Fruit fly (Drosophila melanogaster) whole organism, embryonic: ENCODE measurements around the gene CG10137.
A peak's percentile ranks its signal among the peaks of the same experiment; 100 is the strongest.

Experiments
- ATbp ChIP-seq: fragments of 200-800 bp; sonication (Bioruptor generic); optimal IDR thresholded peaks from 2 replicates; lab custom pipeline; 2017; ENCODE audit warnings: missing biosample characterization, mild to moderate bottlenecking, missing genetic modification characterization, missing genetic modification reagents
- Antp ChIP-seq: fragments of 200-800 bp; sonication (Bioruptor generic); optimal IDR thresholded peaks from 3 replicates; lab custom pipeline; 2016; ENCODE audit warnings: missing biosample characterization, missing genetic modification characterization
- CG10565 ChIP-seq: fragments of 200-800 bp; sonication (Bioruptor generic); optimal IDR thresholded peaks from 3 replicates; lab custom pipeline; 2016; ENCODE audit warnings: missing biosample characterization, mild to moderate bottlenecking, missing genetic modification characterization
- CG12155 ChIP-seq: fragments of 200-800 bp; sonication (Bioruptor generic); optimal IDR thresholded peaks from 3 replicates; lab custom pipeline; 2016; ENCODE audit warnings: missing biosample characterization, missing genetic modification characterization
- CG12942 ChIP-seq: fragments of 200-800 bp; sonication (Bioruptor generic); optimal IDR thresholded peaks from 3 replicates; lab custom pipeline; 2016; ENCODE audit warnings: missing biosample characterization, missing genetic modification characterization
- CG15479 ChIP-seq: fragments of 200-800 bp; sonication (Bioruptor generic); optimal IDR thresholded peaks from 3 replicates; lab custom pipeline; 2019; ENCODE audit warnings: missing biosample characterization, mild to moderate bottlenecking, missing genetic modification characterization, moderate library complexity
- CG1647 ChIP-seq: fragments of 200-800 bp; sonication (Bioruptor generic); optimal IDR thresholded peaks from 3 replicates; lab custom pipeline; 2016; ENCODE audit warnings: missing biosample characterization, missing genetic modification characterization
- CG17802 ChIP-seq: fragments of 200-800 bp; sonication (Bioruptor generic); optimal IDR thresholded peaks from 2 replicates; lab custom pipeline; 2018; ENCODE audit warnings: missing biosample characterization, mild to moderate bottlenecking, missing genetic modification characterization, moderate library complexity
- CG1832 ChIP-seq: fragments of 200-800 bp; sonication (Bioruptor generic); optimal IDR thresholded peaks from 2 replicates; lab custom pipeline; 2017; ENCODE audit warnings: missing biosample characterization, mild to moderate bottlenecking, missing genetic modification characterization, inconsistent platforms
- CG2678 ChIP-seq: fragments of 200-800 bp; sonication (Bioruptor generic); optimal IDR thresholded peaks from 3 replicates; lab custom pipeline; 2019; ENCODE audit warnings: missing biosample characterization, mild to moderate bottlenecking, missing genetic modification characterization, moderate library complexity
- CG2712 ChIP-seq: fragments of 200-800 bp; optimal IDR thresholded peaks from 3 replicates; lab custom pipeline; 2019; ENCODE audit warnings: missing biosample characterization, mild to moderate bottlenecking, missing genetic modification characterization, moderate library complexity
- CG30403 ChIP-seq: fragments of 200-800 bp; sonication (Bioruptor generic); optimal IDR thresholded peaks from 3 replicates; lab custom pipeline; 2016; ENCODE audit warnings: missing biosample characterization, missing genetic modification characterization
- CG31441 ChIP-seq: fragments of 200-800 bp; sonication (Bioruptor generic); IDR thresholded peaks from 2 replicates; pipeline ENCODE4 v1.3.6; 2022; ENCODE audit warnings: missing biosample characterization, missing genetic modification characterization
- CG8944 ChIP-seq: fragments of 200-800 bp; sonication (Bioruptor generic); optimal IDR thresholded peaks from 3 replicates; lab custom pipeline; 2016; ENCODE audit warnings: missing biosample characterization, missing genetic modification characterization
- CG9727 ChIP-seq: fragments of 200-800 bp; sonication (Bioruptor generic); optimal IDR thresholded peaks from 3 replicates; lab custom pipeline; 2017; ENCODE audit warnings: missing biosample characterization, mild to moderate bottlenecking, missing genetic modification characterization
- Camta ChIP-seq: fragments of 200-800 bp; sonication (Bioruptor generic); optimal IDR thresholded peaks from 2 replicates; lab custom pipeline; 2016; ENCODE audit warnings: missing biosample characterization, missing genetic modification characterization
- CkIIα-i1 ChIP-seq: fragments of 200-800 bp; sonication (Bioruptor generic); IDR thresholded peaks from 2 replicates; pipeline ENCODE4 v1.3.6; 2022; ENCODE audit warnings: missing biosample characterization, missing genetic modification characterization
- Dad ChIP-seq: fragments of 200-800 bp; sonication (Bioruptor generic); optimal IDR thresholded peaks from 3 replicates; lab custom pipeline; 2016; ENCODE audit warnings: missing biosample characterization, missing genetic modification characterization
- Dp ChIP-seq: fragments of 200-800 bp; sonication (Bioruptor generic); optimal IDR thresholded peaks from 2 replicates; lab custom pipeline; 2018; ENCODE audit warnings: missing biosample characterization, mild to moderate bottlenecking, missing genetic modification characterization, moderate library complexity
- Elba2 ChIP-seq: fragments of 200-800 bp; sonication (Bioruptor generic); optimal IDR thresholded peaks from 3 replicates; lab custom pipeline; 2016; ENCODE audit warnings: missing biosample characterization, missing genetic modification characterization
- Ets65A ChIP-seq: fragments of 200-800 bp; sonication (Bioruptor generic); peaks from one replicate; lab custom pipeline; 2016; ENCODE audit warnings: missing biosample characterization, missing genetic modification characterization
- HLH54F ChIP-seq: fragments of 200-800 bp; sonication (Bioruptor generic); optimal IDR thresholded peaks from 3 replicates; lab custom pipeline; 2016; ENCODE audit warnings: missing biosample characterization, missing genetic modification characterization
- HLHmδ ChIP-seq: fragments of 200-800 bp; sonication (Bioruptor generic); optimal IDR thresholded peaks from 2 replicates; lab custom pipeline; 2018; ENCODE audit warnings: missing biosample characterization, mild to moderate bottlenecking, missing genetic modification characterization, moderate library complexity
- Hey ChIP-seq: fragments of 200-800 bp; sonication (Bioruptor generic); optimal IDR thresholded peaks from 3 replicates; lab custom pipeline; 2018; ENCODE audit warnings: missing biosample characterization, mild to moderate bottlenecking, missing genetic modification characterization
- Mrtf ChIP-seq: fragments of 200-800 bp; sonication (Bioruptor generic); IDR thresholded peaks from 3 replicates; pipeline ENCODE4 v1.3.6; 2022; ENCODE audit warnings: missing biosample characterization, missing genetic modification characterization
- Nf-YB ChIP-seq: fragments of 200-800 bp; sonication (Bioruptor generic); optimal IDR thresholded peaks from 3 replicates; lab custom pipeline; 2019; ENCODE audit warnings: missing biosample characterization, mild to moderate bottlenecking, missing genetic modification characterization, moderate library complexity
- Ptx1 ChIP-seq: fragments of 200-800 bp; sonication (Bioruptor generic); IDR thresholded peaks from 2 replicates; pipeline ENCODE4 v1.3.6; 2022; ENCODE audit warnings: missing biosample characterization, missing genetic modification characterization
- Rfx ChIP-seq: fragments of 200-800 bp; sonication (Bioruptor generic); IDR thresholded peaks from 2 replicates; pipeline ENCODE4 v1.3.6; 2022; ENCODE audit warnings: missing biosample characterization, missing genetic modification characterization
- Sox102F ChIP-seq: fragments of 200-800 bp; sonication (Bioruptor generic); optimal IDR thresholded peaks from 2 replicates; lab custom pipeline; 2018; ENCODE audit warnings: missing biosample characterization, mild to moderate bottlenecking, missing genetic modification characterization, moderate library complexity
- Sry-β ChIP-seq: fragments of 200-800 bp; sonication (Bioruptor generic); optimal IDR thresholded peaks from 2 replicates; lab custom pipeline; 2018; ENCODE audit warnings: missing biosample characterization, mild to moderate bottlenecking, missing genetic modification characterization, moderate library complexity
- Usf ChIP-seq: fragments of 200-800 bp; sonication (Bioruptor generic); optimal IDR thresholded peaks from 2 replicates; lab custom pipeline; 2017; ENCODE audit warnings: missing genotype, missing biosample characterization, missing genetic modification characterization
- Xrp1 ChIP-seq: fragments of 200-800 bp; sonication (Bioruptor generic); IDR thresholded peaks from 2 replicates; pipeline ENCODE4 v1.3.6; 2022; ENCODE audit warnings: missing biosample characterization, missing genetic modification characterization
- YL-1 ChIP-seq: fragments of 200-800 bp; sonication (Bioruptor generic); optimal IDR thresholded peaks from 3 replicates; lab custom pipeline; 2017; ENCODE audit warnings: missing biosample characterization, mild to moderate bottlenecking, missing genetic modification characterization
- ash1 ChIP-seq: fragments of 200-800 bp; sonication (Bioruptor generic); optimal IDR thresholded peaks from 2 replicates; lab custom pipeline; 2018; ENCODE audit warnings: missing biosample characterization, mild to moderate bottlenecking, missing genetic modification characterization
- crol ChIP-seq: fragments of 200-800 bp; sonication (Bioruptor generic); IDR thresholded peaks from 2 replicates; pipeline ENCODE4 v1.3.6; 2022; ENCODE audit warnings: missing biosample characterization, missing genetic modification characterization
- dan ChIP-seq: fragments of 200-800 bp; sonication (Bioruptor generic); IDR thresholded peaks from 2 replicates; pipeline ENCODE4 v1.3.6; 2022; ENCODE audit warnings: missing biosample characterization, missing genetic modification characterization
- ewg ChIP-seq: fragments of 200-800 bp; sonication (Bioruptor generic); optimal IDR thresholded peaks from 3 replicates; lab custom pipeline; 2017; ENCODE audit warnings: mild to moderate bottlenecking, missing biosample characterization, missing genetic modification reagents, missing genetic modification characterization
- fu2 ChIP-seq: fragments of 200-800 bp; sonication (Bioruptor generic); optimal IDR thresholded peaks from 2 replicates; lab custom pipeline; 2016; ENCODE audit warnings: missing biosample characterization, missing genetic modification characterization
- gcm ChIP-seq: fragments of 200-800 bp; sonication (Bioruptor generic); optimal IDR thresholded peaks from 2 replicates; lab custom pipeline; 2019; ENCODE audit warnings: missing biosample characterization, mild to moderate bottlenecking, missing genetic modification characterization, moderate library complexity
- grau ChIP-seq: fragments of 200-800 bp; optimal IDR thresholded peaks from 3 replicates; lab custom pipeline; 2019; ENCODE audit warnings: missing biosample characterization, mild to moderate bottlenecking, missing genetic modification characterization, moderate library complexity
- gsb ChIP-seq: fragments of 200-800 bp; sonication (Bioruptor generic); IDR thresholded peaks from 2 replicates; pipeline ENCODE4 v1.3.6; 2022; ENCODE audit warnings: missing biosample characterization, missing genetic modification characterization
- kah ChIP-seq: fragments of 200-800 bp; sonication (Bioruptor generic); optimal IDR thresholded peaks from 2 replicates; lab custom pipeline; 2018; ENCODE audit warnings: missing biosample characterization, mild to moderate bottlenecking, missing genetic modification characterization
- odd ChIP-seq: fragments of 200-800 bp; sonication (Bioruptor generic); optimal IDR thresholded peaks from 2 replicates; lab custom pipeline; 2017; ENCODE audit warnings: missing biosample characterization, mild to moderate bottlenecking, missing genetic modification characterization
- p53 ChIP-seq: fragments of 200-800 bp; sonication (Bioruptor generic); optimal IDR thresholded peaks from 2 replicates; lab custom pipeline; 2016; ENCODE audit warnings: missing biosample characterization, missing genetic modification characterization
- pb ChIP-seq: fragments of 200-800 bp; sonication (Bioruptor generic); optimal IDR thresholded peaks from 3 replicates; lab custom pipeline; 2016; ENCODE audit warnings: missing biosample characterization, missing genetic modification characterization
- pnt ChIP-seq: fragments of 200-800 bp; sonication (Bioruptor generic); optimal IDR thresholded peaks from 3 replicates; lab custom pipeline; 2016; ENCODE audit warnings: missing biosample characterization, missing genetic modification characterization
- sc ChIP-seq, 3 experiments: fragments of >200 bp in 2 of 3; fragments of 200-800 bp in 1 of 3; sonication (Bioruptor generic) in 1 of 3; optimal IDR thresholded peaks; 2 replicates in 2 of 3; 3 replicates in 1 of 3; lab custom pipeline; 2017; ENCODE audit warnings: mild to moderate bottlenecking in 1 of 3, missing biosample characterization in 1 of 3, missing genetic modification characterization in 1 of 3, missing genetic modification reagents in 1 of 3
- slbo ChIP-seq: fragments of 200-800 bp; sonication (Bioruptor generic); IDR thresholded peaks from 2 replicates; pipeline ENCODE4 v1.3.6; 2022; ENCODE audit warnings: missing biosample characterization, missing genetic modification characterization
- trem ChIP-seq: fragments of 200-800 bp; optimal IDR thresholded peaks from 3 replicates; lab custom pipeline; 2019; ENCODE audit warnings: missing biosample characterization, mild to moderate bottlenecking, missing genetic modification characterization, moderate library complexity
- z ChIP-seq: fragments of 200-800 bp; sonication (Bioruptor generic); IDR thresholded peaks from 3 replicates; pipeline ENCODE4 v1.3.6; 2022; ENCODE audit warnings: missing biosample characterization, missing genetic modification characterization
- zf30C ChIP-seq: fragments of 200-800 bp; sonication (Bioruptor generic); optimal IDR thresholded peaks from 3 replicates; lab custom pipeline; 2018; ENCODE audit warnings: missing biosample characterization, mild to moderate bottlenecking, missing genetic modification characterization

Gene CG10137

DNA sequence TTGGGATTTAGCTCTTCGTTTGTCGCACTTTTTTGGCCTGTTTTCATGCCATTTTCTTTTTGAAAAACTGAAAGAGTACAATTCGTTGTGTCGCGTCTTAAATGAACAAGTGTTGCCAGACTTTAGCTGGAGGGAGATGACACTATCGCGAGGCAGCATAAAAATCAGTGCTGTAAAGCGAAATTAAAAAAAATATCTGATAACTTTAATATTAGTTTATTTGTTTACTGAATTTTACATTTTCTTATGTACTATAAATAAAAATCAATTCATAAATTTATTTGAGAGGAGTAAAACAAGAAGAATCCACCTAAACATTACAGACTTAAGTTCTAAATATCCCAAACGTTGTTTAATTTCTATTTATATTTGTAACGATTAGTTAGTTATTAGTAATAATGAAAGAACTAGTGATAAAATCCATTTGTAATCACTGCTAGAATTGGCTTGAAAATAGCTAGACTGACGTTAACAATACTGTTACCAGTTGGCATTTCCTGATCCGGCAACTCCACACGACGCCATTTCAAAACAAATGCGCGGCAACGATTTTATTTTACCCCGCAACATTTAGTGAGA is 50.8 kb downstream of the CG10137 start, which contains the start of the genes spi and msb1l (continued):
- TF ChIP-seq Hey (tag; lab: Kevin White, UChicago) (no peak), CG1647 (GFP tag; lab: Kevin White, UChicago) (peak; percentile 4), pnt (no peak), odd (GFP tag; lab: Kevin White, UChicago) (no peak), CG2678 (tag; lab: Kevin White, UChicago) (peak; percentile 65), Ets65A (GFP tag; lab: Kevin White, UChicago) (peak; percentile 92), z (no peak), Dp (peak; percentile 83), zf30C (no peak), dan (GFP tag; lab: Robert Waterston, UW) (no peak), CG30403 (GFP tag; lab: Kevin White, UChicago) (peak; percentile 82), Camta (GFP tag; lab: Kevin White, UChicago) (no peak), crol (GFP tag; lab: Robert Waterston, UW) (no peak), ATbp (GFP tag; lab: Kevin White, UChicago) (no peak), CG2712 (peak; percentile 66), trem (tag; lab: Kevin White, UChicago) (peak; percentile 74), pb (GFP tag; lab: Kevin White, UChicago) (no peak), Mrtf (GFP tag; lab: Robert Waterston, UW) (no peak), Nf-YB (GFP tag; lab: Kevin White, UChicago) (no peak), ash1 (GFP tag; lab: Kevin White, UChicago) (no peak), Sry-β (peak; percentile 87), p53 (GFP tag; lab: Kevin White, UChicago) (no peak), slbo (peak; percentile 77), Antp (no peak), sc (optimal IDR thresholded peaks at IDR 0.05; lab: Kevin White, UChicago) (no peak), sc (GFP tag; optimal IDR thresholded peaks at IDR 0.05; lab: Kevin White, UChicago) (peak; percentile 27), CG9727 (peak; percentile 60), Usf (GFP tag; lab: Kevin White, UChicago) (peak; percentile 27), CG15479 (GFP tag; lab: Kevin White, UChicago) (no peak), gcm (GFP tag; lab: Kevin White, UChicago) (no peak), Dad (GFP tag; lab: Kevin White, UChicago) (no peak), HLH54F (GFP tag; lab: Kevin White, UChicago) (peak; percentile 42), fu2 (GFP tag; lab: Kevin White, UChicago) (no peak), CG8944 (GFP tag; lab: Kevin White, UChicago) (no peak), HLHmδ (GFP tag; lab: Kevin White, UChicago) (no peak), ewg (GFP tag; lab: Kevin White, UChicago) (no peak), Sox102F (GFP tag; lab: Kevin White, UChicago) (peak; percentile 50), CG12155 (GFP tag; lab: Kevin White, UChicago) (peak; percentile 61), Ptx1 (GFP tag; lab: Robert Waterston, UW) (peak; percentile 74), CkIIα-i1 (GFP tag; lab: Robert Waterston, UW) (no peak), YL-1 (GFP tag; lab: Kevin White, UChicago) (no peak), Xrp1 (GFP tag; lab: Robert Waterston, UW) (no peak; the same call in 1 of the 2 replicates), Elba2 (GFP tag; lab: Kevin White, UChicago) (peak; percentile 4), CG17802 (no peak), CG1832 (GFP tag; lab: Kevin White, UChicago) (no peak), kah (GFP tag; lab: Kevin White, UChicago) (no peak), CG12942 (GFP tag; lab: Kevin White, UChicago) (peak; percentile 22), gsb (GFP tag; lab: Robert Waterston, UW) (no peak), CG10565 (GFP tag; lab: Kevin White, UChicago) (no peak), Rfx (GFP tag; lab: Robert Waterston, UW) (peak; percentile 64), CG31441 (GFP tag; lab: Robert Waterston, UW) (peak; percentile 57; the same call in 1 of the 2 replicates), grau (tag; lab: Kevin White, UChicago) (peak; percentile 62)
